Worm (Caenorhabditis elegans): ENCODE measurements around the gene F53E4.2.
"Not testable (repeated sequence)": the region's sequence is repeated elsewhere in the genome, so short reads cannot be mapped to it uniquely, and the experiment has no call there.

The F53E4.2 gene

DNA sequence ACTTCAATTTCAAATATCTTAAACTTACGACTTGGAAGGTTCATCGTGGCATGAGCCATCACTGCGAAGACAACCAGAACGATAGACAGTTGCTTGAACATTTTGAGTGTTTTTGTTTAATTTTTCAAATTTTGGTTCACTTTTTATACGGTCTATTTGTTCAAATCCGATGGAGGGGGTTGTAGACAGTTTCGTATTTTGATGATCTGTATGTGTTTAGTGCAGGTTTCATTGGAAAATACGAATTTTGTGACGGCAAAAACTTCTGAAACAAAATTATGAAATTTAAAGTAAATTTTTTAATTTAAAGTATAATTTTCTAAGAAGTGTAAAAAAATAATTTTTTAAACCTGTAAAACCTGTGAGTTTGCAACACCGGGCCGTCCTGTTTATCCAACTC lies 11.0 kb upstream of the F53E4.2 start, which contains the start of gene C55A1.4:
Gene C55A1.4, minus strand, starts transcription at position 101 of the 400 bp plus-strand sequence.
- TF ChIP-seq Y95B8A.8, cebp-2, egl-44 (GFP tag; IDR thresholded peaks at IDR 0.05): not testable (repeated sequence)

DNA sequence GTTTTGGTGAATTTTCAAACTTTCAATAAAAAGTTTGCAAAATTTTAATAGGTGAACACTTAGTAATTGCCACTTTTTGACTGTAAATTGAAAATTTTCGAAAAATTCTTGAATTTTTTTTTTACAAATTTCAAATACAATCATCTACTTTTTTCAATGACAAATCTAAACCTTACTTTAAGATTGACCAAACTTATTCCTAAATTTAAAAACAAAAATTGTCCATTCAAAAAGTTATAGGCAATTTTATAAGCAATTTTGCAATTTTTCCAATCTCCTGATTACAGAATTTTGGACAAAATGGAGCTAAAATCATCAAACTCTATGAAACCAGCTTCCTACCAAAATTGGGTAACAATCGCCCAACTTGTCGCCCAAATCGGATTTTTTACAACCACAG lies 9.6 kb upstream of the F53E4.2 start, which contains the start of gene str-23:
Gene str-23, plus strand, starts transcription at position 301 of the 400 bp plus-strand sequence.
- TF ChIP-seq ceh-79 (tag; optimal IDR thresholded peaks at IDR 0.05): no peak
- TF ChIP-seq mel-28 (tag; optimal IDR thresholded peaks at IDR 0.05; ENCODE audit: borderline replicate concordance): no peak
- TF ChIP-seq hrde-1 (tag; optimal IDR thresholded peaks at IDR 0.05; ENCODE audit: borderline replicate concordance): no peak
- no peak for TF ChIP-seq ccch-3 (GFP tag; optimal IDR thresholded peaks at IDR 0.05)
- TF ChIP-seq let-526 (GFP tag; IDR thresholded peaks at IDR 0.05): no peak
- TF ChIP-seq ceh-58 (GFP tag; IDR thresholded peaks at IDR 0.05): no peak
- no peak for TF ChIP-seq lsl-1 (GFP tag; optimal IDR thresholded peaks at IDR 0.05)
- no peak for TF ChIP-seq egl-44 (GFP tag; IDR thresholded peaks at IDR 0.05)
- no peak for TF ChIP-seq aptf-3 (GFP tag; IDR thresholded peaks at IDR 0.05)
- TF ChIP-seq zfh-2 (GFP tag; conservative IDR thresholded peaks at IDR 0.05): no peak
- no peak for TF ChIP-seq nhr-80 (tag; optimal IDR thresholded peaks at IDR 0.05)
- no peak for TF ChIP-seq F39B2.1 (GFP tag; IDR thresholded peaks at IDR 0.05)
- no peak for TF ChIP-seq C06A6.2 (GFP tag; conservative IDR thresholded peaks at IDR 0.05)
- no peak for TF ChIP-seq madf-8 (GFP tag; conservative IDR thresholded peaks at IDR 0.05)

DNA sequence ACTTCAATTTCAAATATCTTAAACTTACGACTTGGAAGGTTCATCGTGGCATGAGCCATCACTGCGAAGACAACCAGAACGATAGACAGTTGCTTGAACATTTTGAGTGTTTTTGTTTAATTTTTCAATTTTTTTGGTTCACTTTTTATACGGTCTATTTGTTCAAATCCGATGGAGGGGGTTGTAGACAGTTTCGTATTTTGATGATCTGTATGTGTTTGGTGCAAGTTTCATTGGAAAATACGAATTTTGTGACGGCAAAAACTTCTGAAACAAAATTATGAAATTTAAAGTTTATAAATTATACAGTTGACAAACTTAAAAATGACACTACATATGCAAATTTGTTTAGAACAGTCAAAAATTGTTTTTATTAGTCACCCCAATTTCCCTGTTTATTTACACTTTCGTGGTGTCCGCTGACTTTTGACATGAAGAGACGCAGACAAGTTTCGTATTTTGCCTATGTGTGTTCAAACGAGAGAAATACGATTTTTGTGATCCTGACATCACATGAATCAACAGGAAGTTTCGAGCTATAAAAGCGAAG lies 6.6 kb upstream of the F53E4.2 start, which contains the start of the genes C55A1.7 and C55A1.6:
Gene C55A1.7, minus strand, starts transcription at position 101 of the 550 bp plus-strand sequence.
Gene C55A1.6, plus strand, starts transcription at position 500 of the 550 bp plus-strand sequence.
- not testable (repeated sequence) for TF ChIP-seq nhr-80 (tag; optimal IDR thresholded peaks at IDR 0.05); F10E7.11 (tag; optimal IDR thresholded peaks at IDR 0.05); somi-1 (GFP tag; optimal IDR thresholded peaks at IDR 0.05)

DNA sequence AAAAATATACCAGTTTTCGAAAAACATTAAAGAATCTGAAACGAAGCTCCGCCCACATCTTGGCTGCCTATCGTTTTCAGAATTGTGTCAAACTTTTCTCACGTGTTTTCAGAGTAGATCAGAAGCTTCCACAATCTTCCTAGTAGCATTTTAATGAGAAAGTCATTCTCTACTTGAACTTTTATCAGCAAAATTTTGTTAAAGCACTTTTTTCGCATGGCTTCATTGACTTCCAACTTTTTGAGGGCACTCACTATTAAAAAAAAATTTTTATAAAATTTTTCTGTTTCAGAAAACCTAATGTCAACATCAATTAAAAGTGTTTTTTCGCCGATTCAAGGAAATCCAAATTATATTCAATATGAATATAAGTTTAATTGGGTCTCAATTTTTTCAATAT lies 4.1 kb upstream of the F53E4.2 start, which contains the start of gene sru-42:
Gene sru-42, plus strand, starts transcription at position 301 of the 400 bp plus-strand sequence.
- no peak for TF ChIP-seq efl-1 (GFP tag; optimal IDR thresholded peaks at IDR 0.05)
- TF ChIP-seq B0336.3 (GFP tag; IDR thresholded peaks at IDR 0.05): no peak
- no peak for TF ChIP-seq ccch-3 (GFP tag; optimal IDR thresholded peaks at IDR 0.05)
- no peak for TF ChIP-seq ztf-22 (GFP tag; optimal IDR thresholded peaks at IDR 0.05)
- TF ChIP-seq ceh-91 (GFP tag; IDR thresholded peaks at IDR 0.05): no peak
- TF ChIP-seq die-1 (tag; optimal IDR thresholded peaks at IDR 0.05): no peak
- TF ChIP-seq sptf-2 (GFP tag; optimal IDR thresholded peaks at IDR 0.05): no peak
- TF ChIP-seq K11D2.4 (GFP tag; IDR thresholded peaks at IDR 0.05): no peak
- no peak for TF ChIP-seq snpc-3.4 (tag; optimal IDR thresholded peaks at IDR 0.05)
- TF ChIP-seq Y53F4B.3 (GFP tag; IDR thresholded peaks at IDR 0.05): no peak
- no peak for TF ChIP-seq rcor-1 (GFP tag; IDR thresholded peaks at IDR 0.05)
- TF ChIP-seq attf-6 (GFP tag; IDR thresholded peaks at IDR 0.05): no peak
- no peak for TF ChIP-seq B0261.1 (tag; optimal IDR thresholded peaks at IDR 0.05)
- no peak for TF ChIP-seq chd-7 (tag; optimal IDR thresholded peaks at IDR 0.05)
- no peak for TF ChIP-seq snpc-1.1 (tag; optimal IDR thresholded peaks at IDR 0.05; ENCODE audit: insufficient read depth)
- no peak for TF ChIP-seq somi-1 (GFP tag; optimal IDR thresholded peaks at IDR 0.05)
- no peak for TF ChIP-seq F55B11.4 (tag; optimal IDR thresholded peaks at IDR 0.05; ENCODE audit: borderline replicate concordance, insufficient read depth)
- TF ChIP-seq rec-8 (tag; optimal IDR thresholded peaks at IDR 0.05): no peak
- TF ChIP-seq attf-5 (GFP tag; optimal IDR thresholded peaks at IDR 0.05): no peak
